Worm (Caenorhabditis elegans) whole organism, L4 larva: ENCODE results near the gene C45B11.6.

Experiments used
- cey-2 ChIP-seq: sonication (generic microtip); optimal IDR thresholded peaks from 3 replicates; lab custom pipeline; 2017; ENCODE audit warnings: missing genetic modification characterization, mild to moderate bottlenecking, missing compliant biosample characterization, antibody characterized with exemption, borderline replicate concordance; ENCODE audit not compliant: insufficient read depth
- nhr-41 ChIP-seq: fragments of 200-800 bp; sonication (Bioruptor generic); IDR thresholded peaks from 2 replicates; pipeline ENCODE4 v1.3.6; 2022; ENCODE audit warnings: missing genetic modification reagents, missing genetic modification characterization, missing compliant biosample characterization
- pqm-1 ChIP-seq: sonication (generic microtip); optimal IDR thresholded peaks from 2 replicates; lab custom pipeline; 2017; ENCODE audit warnings: missing biosample characterization, missing genetic modification characterization

ce11 chrV:11073354-11073753 lies 29.5 kb downstream of the C45B11.6 start:
- TF ChIP-seq pqm-1 (tag; lab: Kevin White, UChicago) (no peak), nhr-41 (GFP tag; lab: Robert Waterston, UW) (no peak), cey-2 (tag; lab: Kevin White, UChicago) (no peak)
